Fruit fly (Drosophila melanogaster) whole organism, prepupa: Measurements from ENCODE around the gene Edg91.

ENCODE experiments used
- Blimp-1 ChIP-seq: fragments of 200-800 bp; sonication (Bioruptor generic); optimal IDR thresholded peaks from 3 replicates; lab custom pipeline; 2017; ENCODE audit warnings: missing biosample characterization, missing genetic modification characterization, mild to moderate bottlenecking, moderate library complexity, missing genetic modification reagents
- CG16779 ChIP-seq: fragments of 200-800 bp; sonication (Bioruptor generic); optimal IDR thresholded peaks from 3 replicates; lab custom pipeline; 2017; ENCODE audit warnings: missing biosample characterization, mild to moderate bottlenecking, missing genetic modification characterization
- CG4318 ChIP-seq: fragments of 200-800 bp; sonication (Bioruptor generic); optimal IDR thresholded peaks from 3 replicates; lab custom pipeline; 2017; ENCODE audit warnings: missing biosample characterization, mild to moderate bottlenecking, missing genetic modification characterization
- CG6854 ChIP-seq: fragments of 200-800 bp; sonication (Bioruptor generic); optimal IDR thresholded peaks from 2 replicates; lab custom pipeline; 2017; ENCODE audit warnings: missing biosample characterization, mild to moderate bottlenecking, missing genetic modification characterization
- CG8632 ChIP-seq: fragments of 200-800 bp; sonication (Bioruptor generic); optimal IDR thresholded peaks from 3 replicates; lab custom pipeline; 2016; ENCODE audit warnings: missing biosample characterization, missing genetic modification characterization
- CG9139 ChIP-seq: fragments of 200-800 bp; sonication (Bioruptor generic); optimal IDR thresholded peaks from 3 replicates; lab custom pipeline; 2017; ENCODE audit warnings: missing biosample characterization, mild to moderate bottlenecking, missing genetic modification characterization
- Ets21C ChIP-seq: fragments of 200-800 bp; sonication (Bioruptor generic); optimal IDR thresholded peaks from 3 replicates; lab custom pipeline; 2016; ENCODE audit warnings: missing biosample characterization, missing genetic modification characterization
- Hr39 ChIP-seq: fragments of 200-800 bp; sonication (Bioruptor generic); optimal IDR thresholded peaks from 2 replicates; lab custom pipeline; 2016; ENCODE audit warnings: missing biosample characterization, missing genetic modification characterization
- Hr4 ChIP-seq: fragments of 200-800 bp; sonication (Bioruptor generic); optimal IDR thresholded peaks from 3 replicates; lab custom pipeline; 2016; ENCODE audit warnings: missing biosample characterization, missing genetic modification characterization
- Sox14 ChIP-seq: fragments of 200-800 bp; sonication (Bioruptor generic); optimal IDR thresholded peaks from 3 replicates; lab custom pipeline; 2016; ENCODE audit warnings: missing biosample characterization, missing genetic modification characterization
- dac ChIP-seq: fragments of 200-800 bp; sonication (Bioruptor generic); optimal IDR thresholded peaks from 2 replicates; lab custom pipeline; 2017; ENCODE audit warnings: missing biosample characterization, mild to moderate bottlenecking, missing genetic modification characterization
- esn ChIP-seq: fragments of 200-800 bp; sonication (Bioruptor generic); optimal IDR thresholded peaks from 2 replicates; lab custom pipeline; 2016; ENCODE audit warnings: missing biosample characterization, mild to moderate bottlenecking, missing genetic modification characterization, moderate library complexity
- spab ChIP-seq: fragments of 200-800 bp; sonication (Bioruptor generic); optimal IDR thresholded peaks from 2 replicates; lab custom pipeline; 2017; ENCODE audit warnings: missing biosample characterization, mild to moderate bottlenecking, missing genetic modification characterization, missing genetic modification reagents

- TF ChIP-seq dac (GFP tag; lab: Kevin White, UChicago) (no peak), Sox14 (GFP tag; lab: Kevin White, UChicago) (no peak), CG6854 (no peak), spab (GFP tag; lab: Kevin White, UChicago) (no peak), esn (GFP tag; lab: Kevin White, UChicago) (no peak), Ets21C (no peak), Hr4 (GFP tag; lab: Kevin White, UChicago) (no peak), CG4318 (GFP tag; lab: Kevin White, UChicago) (no peak), CG8632 (no peak), CG16779 (no peak), Hr39 (GFP tag; lab: Kevin White, UChicago) (no peak), CG9139 (GFP tag; lab: Kevin White, UChicago) (no peak), Blimp-1 (no peak)
These were observed 33.9 kb upstream of the Edg91 start for dm6 chr3R:17645239-17645638.
